Worm (Caenorhabditis elegans): ENCODE measurements around the gene F07F6.2.

The F07F6.2 gene

DNA sequence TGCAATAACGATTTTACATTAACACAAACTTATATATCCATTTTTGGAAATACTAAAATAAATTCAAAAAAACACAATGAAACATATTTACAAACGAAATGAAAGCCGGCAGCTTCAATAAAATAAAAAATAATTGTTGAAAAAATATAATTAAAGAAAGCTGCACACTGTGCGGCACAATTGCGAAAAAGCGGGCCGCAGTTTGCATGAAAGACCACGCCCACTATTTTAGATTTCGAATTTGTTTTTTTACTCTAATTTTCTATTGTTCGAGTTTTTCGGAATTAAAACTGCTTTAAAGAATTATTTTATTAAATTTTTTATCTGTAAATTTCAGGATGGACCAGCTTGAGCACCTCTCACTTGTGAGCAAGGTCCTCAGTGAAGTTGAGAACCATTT lies 30.8 kb upstream of the F07F6.2 start, which contains the start of gene mog-5:
Gene mog-5 (plus strand): TSS at position 338 of the 400 bp plus-strand sequence.
- TF ChIP-seq hlh-4 (tag; optimal IDR thresholded peaks at IDR 0.05) (no peak), nhr-12 (tag; optimal IDR thresholded peaks at IDR 0.05) (no peak), efl-3 (GFP tag; optimal IDR thresholded peaks at IDR 0.05) (no peak), alr-1 (tag; optimal IDR thresholded peaks at IDR 0.05; ENCODE audit: borderline replicate concordance) (no peak), ceh-63 (GFP tag; optimal IDR thresholded peaks at IDR 0.05) (no peak), zag-1 (tag; optimal IDR thresholded peaks at IDR 0.05) (no peak), unc-98 (GFP tag; IDR thresholded peaks at IDR 0.05) (no peak), mep-1 (tag; optimal IDR thresholded peaks at IDR 0.05) (no peak), snpc-4 (tag; optimal IDR thresholded peaks at IDR 0.05) (peak; percentile 7), nhr-71 (tag; optimal IDR thresholded peaks at IDR 0.05) (peak; percentile 35), efl-1 (optimal IDR thresholded peaks at IDR 0.05) (peak; percentile 14 to 41), efl-1 (GFP tag; optimal IDR thresholded peaks at IDR 0.05 in 1 of 2) (peak; percentile 36 to 93), aha-1 (tag; optimal IDR thresholded peaks at IDR 0.05) (no peak), nhr-76 (tag; optimal IDR thresholded peaks at IDR 0.05) (no peak), elt-3 (tag; optimal IDR thresholded peaks at IDR 0.05) (peak in 1 of 6 experiments; percentile 51), tbx-2 (tag; optimal IDR thresholded peaks at IDR 0.05) (peak; percentile 28), lsy-2 (tag; optimal IDR thresholded peaks at IDR 0.05) (peak; percentile 46 to 47), grh-1 (GFP tag; IDR thresholded peaks at IDR 0.05) (no peak), ceh-88 (GFP tag; IDR thresholded peaks at IDR 0.05) (no peak), mab-9 (GFP tag; IDR thresholded peaks at IDR 0.05) (no peak), blmp-1 (tag; optimal IDR thresholded peaks at IDR 0.05) (peak; percentile 24), nhr-47 (tag; optimal IDR thresholded peaks at IDR 0.05) (peak; percentile 4), ceh-8 (GFP tag; optimal IDR thresholded peaks at IDR 0.05) (no peak), irx-1 (tag; optimal IDR thresholded peaks at IDR 0.05) (no peak), hlh-17 (GFP tag; optimal IDR thresholded peaks at IDR 0.05; ENCODE audit: borderline replicate concordance) (no peak), nhr-85 (tag) (no peak), nhr-90 (tag; optimal IDR thresholded peaks at IDR 0.05; ENCODE audit: poor library complexity) (peak; percentile 32), sox-4 (tag; optimal IDR thresholded peaks at IDR 0.05) (no peak), unc-30 (tag; optimal IDR thresholded peaks at IDR 0.05) (no peak), egl-13 (tag; optimal IDR thresholded peaks at IDR 0.05) (no peak), fkh-4 (tag; optimal IDR thresholded peaks at IDR 0.05; ENCODE audit: borderline replicate concordance) (no peak), fkh-8 (tag; optimal IDR thresholded peaks at IDR 0.05) (no peak), dpl-1 (GFP tag; optimal IDR thresholded peaks at IDR 0.05) (peak; percentile 8 to 41 (median 20)), nhr-84 (tag; optimal IDR thresholded peaks at IDR 0.05) (no peak), unc-62 (GFP tag; optimal IDR thresholded peaks at IDR 0.05) (no peak), hpl-2 (GFP tag; optimal IDR thresholded peaks at IDR 0.05) (no peak), nhr-28 (tag; optimal IDR thresholded peaks at IDR 0.05) (no peak), lin-14 (GFP tag; optimal IDR thresholded peaks at IDR 0.05) (no peak), mdl-1 (tag; optimal IDR thresholded peaks at IDR 0.05) (peak in 1 of 2 experiments; percentile 1), nhr-19 (GFP tag; conservative IDR thresholded peaks at IDR 0.05) (0 out of 2 replicates have a peak, but pooled peaks have one; percentile 10), nhr-77 (tag; optimal IDR thresholded peaks at IDR 0.05) (no peak), nhr-11 (tag; optimal IDR thresholded peaks at IDR 0.05) (no peak), egl-27 (tag; optimal IDR thresholded peaks at IDR 0.05) (no peak), xbp-1 (tag; optimal IDR thresholded peaks at IDR 0.05) (peak; percentile 30), fkh-10 (GFP tag; optimal IDR thresholded peaks at IDR 0.05) (no peak), rnt-1 (tag; optimal IDR thresholded peaks at IDR 0.05) (peak; percentile 20), elt-2 (tag; optimal IDR thresholded peaks at IDR 0.05) (peak; percentile 7), sup-37 (GFP tag; optimal IDR thresholded peaks at IDR 0.05) (no peak), ztf-11 (tag; optimal IDR thresholded peaks at IDR 0.05) (no peak), skn-1 (tag; optimal IDR thresholded peaks at IDR 0.05) (peak; percentile 11), fos-1 (tag; optimal IDR thresholded peaks at IDR 0.05) (no peak), sptf-1 (tag; optimal IDR thresholded peaks at IDR 0.05) (no peak), tlp-1 (tag; optimal IDR thresholded peaks at IDR 0.05) (no peak), C16A3.4 (tag; optimal IDR thresholded peaks at IDR 0.05) (peak; percentile 35)
